Fruit fly (Drosophila melanogaster) whole organism, embryonic: Measurements from ENCODE around the gene CG33108.

Source experiments
- ATbp ChIP-seq: fragments of 200-800 bp; sonication (Bioruptor generic); optimal IDR thresholded peaks from 2 replicates; lab custom pipeline; 2017; ENCODE audit warnings: missing biosample characterization, mild to moderate bottlenecking, missing genetic modification characterization, missing genetic modification reagents
- Ada2b ChIP-seq: fragments of 200-800 bp; sonication (Bioruptor generic); IDR thresholded peaks from 2 replicates; pipeline ENCODE4 v1.3.6; 2022; ENCODE audit warnings: missing biosample characterization, missing genetic modification characterization
- Bdp1 ChIP-seq: fragments of 200-800 bp; sonication (Bioruptor generic); optimal IDR thresholded peaks from 3 replicates; lab custom pipeline; 2016; ENCODE audit warnings: missing biosample characterization, missing genetic modification characterization
- CG12219 ChIP-seq: fragments of 200-800 bp; sonication (Bioruptor generic); optimal IDR thresholded peaks from 3 replicates; lab custom pipeline; 2018; ENCODE audit warnings: missing biosample characterization, mild to moderate bottlenecking, missing genetic modification characterization
- CG12391 ChIP-seq: fragments of 200-800 bp; sonication (Bioruptor generic); optimal IDR thresholded peaks from 3 replicates; lab custom pipeline; 2018; ENCODE audit warnings: missing biosample characterization, mild to moderate bottlenecking, missing genetic modification characterization, moderate library complexity
- CG13624 ChIP-seq: fragments of 200-800 bp; sonication (Bioruptor generic); optimal IDR thresholded peaks from 2 replicates; lab custom pipeline; 2016; ENCODE audit warnings: missing biosample characterization, missing genetic modification characterization
- CG13894 ChIP-seq: fragments of 200-800 bp; sonication (Bioruptor generic); optimal IDR thresholded peaks from 3 replicates; lab custom pipeline; 2018; ENCODE audit warnings: missing biosample characterization, mild to moderate bottlenecking, missing genetic modification characterization, moderate library complexity
- CG1529 ChIP-seq: fragments of 200-800 bp; sonication (Bioruptor generic); optimal IDR thresholded peaks from 3 replicates; lab custom pipeline; 2018; ENCODE audit warnings: missing biosample characterization, missing genetic modification characterization
- CG17568 ChIP-seq: fragments of 200-800 bp; sonication (Bioruptor generic); optimal IDR thresholded peaks from 2 replicates; lab custom pipeline; 2018; ENCODE audit warnings: missing biosample characterization, mild to moderate bottlenecking, missing genetic modification characterization, moderate library complexity
- CG18011 ChIP-seq: fragments of 200-800 bp; sonication (Bioruptor generic); optimal IDR thresholded peaks from 2 replicates; lab custom pipeline; 2017; ENCODE audit warnings: missing biosample characterization, missing genetic modification characterization, mild to moderate bottlenecking, moderate library complexity, missing genotype
- CG2129 ChIP-seq: fragments of 200-800 bp; sonication (Bioruptor generic); IDR thresholded peaks from 2 replicates; pipeline ENCODE4 v1.3.6; 2022; ENCODE audit warnings: missing biosample characterization, missing genetic modification characterization; ENCODE audit not compliant: partially characterized antibody
- CG2202 ChIP-seq: fragments of 200-800 bp; sonication (Bioruptor generic); optimal IDR thresholded peaks from 2 replicates; lab custom pipeline; 2018; ENCODE audit warnings: missing biosample characterization, mild to moderate bottlenecking, missing genetic modification characterization
- CG2712 ChIP-seq: fragments of 200-800 bp; optimal IDR thresholded peaks from 3 replicates; lab custom pipeline; 2019; ENCODE audit warnings: missing biosample characterization, mild to moderate bottlenecking, missing genetic modification characterization, moderate library complexity
- CG31365 ChIP-seq: fragments of 200-800 bp; sonication (Bioruptor generic); optimal IDR thresholded peaks from 2 replicates; lab custom pipeline; 2018; ENCODE audit warnings: missing biosample characterization, mild to moderate bottlenecking, missing genetic modification characterization
- CG31441 ChIP-seq: fragments of 200-800 bp; sonication (Bioruptor generic); IDR thresholded peaks from 2 replicates; pipeline ENCODE4 v1.3.6; 2022; ENCODE audit warnings: missing biosample characterization, missing genetic modification characterization
- CG3838 ChIP-seq: fragments of 200-800 bp; sonication (Bioruptor generic); optimal IDR thresholded peaks from 3 replicates; lab custom pipeline; 2016; ENCODE audit warnings: missing biosample characterization, missing genetic modification characterization
- CG42726 ChIP-seq: fragments of 200-800 bp; sonication (Bioruptor generic); IDR thresholded peaks from 2 replicates; pipeline ENCODE4 v1.3.6; 2022; ENCODE audit warnings: missing biosample characterization, missing genetic modification characterization; ENCODE audit not compliant: partially characterized antibody
- CG4328 ChIP-seq: fragments of 200-800 bp; sonication (Bioruptor generic); optimal IDR thresholded peaks from 3 replicates; lab custom pipeline; 2017; ENCODE audit warnings: missing biosample characterization, missing genetic modification reagents, missing genetic modification characterization
- CG5245 ChIP-seq: fragments of 200-800 bp; sonication (Bioruptor generic); optimal IDR thresholded peaks from 3 replicates; lab custom pipeline; 2016; ENCODE audit warnings: missing biosample characterization, missing genetic modification characterization
- CG6689 ChIP-seq: fragments of 200-800 bp; sonication (Bioruptor generic); IDR thresholded peaks from 2 replicates; pipeline ENCODE4 v1.3.6; 2022; ENCODE audit warnings: missing biosample characterization, missing genetic modification characterization
- CG7556 ChIP-seq: fragments of 200-800 bp; sonication (Bioruptor generic); optimal IDR thresholded peaks from 2 replicates; lab custom pipeline; 2017; ENCODE audit warnings: missing biosample characterization, mild to moderate bottlenecking, missing genetic modification characterization
- CG7745 ChIP-seq: fragments of 200-800 bp; sonication (Bioruptor generic); optimal IDR thresholded peaks from 2 replicates; lab custom pipeline; 2018; ENCODE audit warnings: missing biosample characterization, mild to moderate bottlenecking, missing genetic modification characterization, moderate library complexity
- CG7786 ChIP-seq: fragments of 200-800 bp; sonication (Bioruptor generic); optimal IDR thresholded peaks from 2 replicates; lab custom pipeline; 2016; ENCODE audit warnings: missing biosample characterization, missing genetic modification characterization
- CG7839 ChIP-seq: fragments of 200-800 bp; sonication (Bioruptor generic); optimal IDR thresholded peaks from 3 replicates; lab custom pipeline; 2018; ENCODE audit warnings: missing biosample characterization, mild to moderate bottlenecking, missing genetic modification characterization, moderate library complexity
- CG8281 ChIP-seq: fragments of 200-800 bp; sonication (Bioruptor generic); optimal IDR thresholded peaks from 2 replicates; lab custom pipeline; 2018; ENCODE audit warnings: missing biosample characterization, mild to moderate bottlenecking, missing genetic modification characterization, moderate library complexity
- CG8944 ChIP-seq: fragments of 200-800 bp; sonication (Bioruptor generic); optimal IDR thresholded peaks from 3 replicates; lab custom pipeline; 2016; ENCODE audit warnings: missing biosample characterization, missing genetic modification characterization
- D19B ChIP-seq: fragments of 200-800 bp; sonication (Bioruptor generic); optimal IDR thresholded peaks from 2 replicates; lab custom pipeline; 2017; ENCODE audit warnings: missing biosample characterization, mild to moderate bottlenecking, missing genetic modification characterization
- Dll ChIP-seq: fragments of 200-800 bp; sonication (Bioruptor generic); IDR thresholded peaks from 4 replicates; pipeline ENCODE4 v1.3.6; 2022; ENCODE audit warnings: missing biosample characterization, missing genetic modification characterization; ENCODE audit not compliant: partially characterized antibody
- Doc2 ChIP-seq: fragments of 200-800 bp; sonication (Bioruptor generic); IDR thresholded peaks from 2 replicates; pipeline ENCODE4 v1.3.6; 2022; ENCODE audit warnings: missing biosample characterization, missing genetic modification characterization
- Ets97D ChIP-seq: fragments of 200-800 bp; sonication (Bioruptor generic); optimal IDR thresholded peaks from 3 replicates; lab custom pipeline; 2016; ENCODE audit warnings: missing biosample characterization, missing genetic modification characterization
- NFAT ChIP-seq: fragments of 200-800 bp; sonication (Bioruptor generic); IDR thresholded peaks from 2 replicates; pipeline ENCODE4 v1.3.6; 2022; ENCODE audit warnings: missing biosample characterization, missing genetic modification characterization
- Oaz ChIP-seq: fragments of 200-800 bp; sonication (Bioruptor generic); IDR thresholded peaks from 2 replicates; pipeline ENCODE4 v1.3.6; 2022; ENCODE audit warnings: missing biosample characterization, missing genetic modification characterization
- Optix ChIP-seq: fragments of 200-800 bp; sonication (Bioruptor generic); IDR thresholded peaks from 3 replicates; pipeline ENCODE4 v1.3.6; 2022; ENCODE audit warnings: missing biosample characterization, missing genetic modification characterization
- Rfx ChIP-seq: fragments of 200-800 bp; sonication (Bioruptor generic); IDR thresholded peaks from 2 replicates; pipeline ENCODE4 v1.3.6; 2022; ENCODE audit warnings: missing biosample characterization, missing genetic modification characterization
- Sry-δ ChIP-seq: fragments of 200-800 bp; sonication (Bioruptor generic); optimal IDR thresholded peaks from 2 replicates; lab custom pipeline; 2016; ENCODE audit warnings: missing biosample characterization, missing genetic modification characterization
- croc ChIP-seq: fragments of 200-800 bp; sonication (Bioruptor generic); conservative IDR thresholded peaks from 3 replicates; pipeline ENCODE4 v1.3.6; 2022; ENCODE audit warnings: missing biosample characterization, missing genetic modification characterization
- crol ChIP-seq: fragments of 200-800 bp; sonication (Bioruptor generic); IDR thresholded peaks from 2 replicates; pipeline ENCODE4 v1.3.6; 2022; ENCODE audit warnings: missing biosample characterization, missing genetic modification characterization
- da ChIP-seq: fragments of 200-800 bp; sonication (Bioruptor generic); optimal IDR thresholded peaks from 2 replicates; lab custom pipeline; 2016; ENCODE audit warnings: missing biosample characterization, missing genetic modification characterization
- dati ChIP-seq: fragments of 200-800 bp; sonication (Bioruptor generic); IDR thresholded peaks from 2 replicates; pipeline ENCODE4 v1.3.6; 2022; ENCODE audit warnings: missing biosample characterization, missing genetic modification characterization
- dm ChIP-seq: fragments of 200-800 bp; sonication (Bioruptor generic); optimal IDR thresholded peaks from 3 replicates; lab custom pipeline; 2016; ENCODE audit warnings: missing biosample characterization, missing genetic modification characterization
- jumu ChIP-seq: fragments of 200-800 bp; sonication (Bioruptor generic); optimal IDR thresholded peaks from 3 replicates; lab custom pipeline; 2016; ENCODE audit warnings: missing biosample characterization, missing genetic modification characterization
- klu ChIP-seq: fragments of 200-800 bp; sonication (Bioruptor generic); IDR thresholded peaks from 2 replicates; pipeline ENCODE4 v1.3.6; 2022; ENCODE audit warnings: missing biosample characterization, missing genetic modification characterization
- mam ChIP-seq: fragments of 200-800 bp; sonication (Bioruptor generic); optimal IDR thresholded peaks from 3 replicates; lab custom pipeline; 2016; ENCODE audit warnings: missing biosample characterization, missing genetic modification characterization
- pan ChIP-seq, 4 experiments: fragments of >200 bp in 3 of 4; fragments of 200-800 bp in 1 of 4; sonication (Bioruptor generic) in 1 of 4; optimal IDR thresholded peaks in 3 of 4; IDR thresholded peaks in 1 of 4; 2 replicates each; pipeline versions ENCODE4 v1.3.6 to Lab custom; 2017 to 2022; ENCODE audit warnings: missing biosample characterization in 2 of 4, missing genetic modification characterization in 2 of 4, mixed read lengths in 1 of 4
- salm ChIP-seq: fragments of 200-800 bp; sonication (Bioruptor generic); optimal IDR thresholded peaks from 2 replicates; lab custom pipeline; 2018; ENCODE audit warnings: missing biosample characterization, mild to moderate bottlenecking, missing genetic modification characterization
- sd ChIP-seq: fragments of 200-800 bp; sonication (Bioruptor generic); optimal IDR thresholded peaks from 3 replicates; lab custom pipeline; 2018; ENCODE audit warnings: missing biosample characterization, mild to moderate bottlenecking, missing genetic modification characterization, moderate library complexity
- slou ChIP-seq: fragments of 200-800 bp; sonication (Bioruptor generic); optimal IDR thresholded peaks from 3 replicates; lab custom pipeline; 2016; ENCODE audit warnings: missing biosample characterization, missing genetic modification characterization
- stwl ChIP-seq: fragments of 200-800 bp; sonication (Bioruptor generic); optimal IDR thresholded peaks from 3 replicates; lab custom pipeline; 2018; ENCODE audit warnings: missing biosample characterization, mild to moderate bottlenecking, missing genetic modification characterization, moderate library complexity
- tgo ChIP-seq: fragments of 200-800 bp; sonication (Bioruptor generic); IDR thresholded peaks from 3 replicates; pipeline ENCODE4 v1.3.6; 2022; ENCODE audit warnings: missing biosample characterization, missing genetic modification characterization
- ttk ChIP-seq: fragments of 200-800 bp; sonication (Bioruptor generic); IDR thresholded peaks from 2 replicates; pipeline ENCODE4 v2.1.2; 2022; ENCODE audit warnings: missing biosample characterization, missing genetic modification characterization

The CG33108 gene

DNA sequence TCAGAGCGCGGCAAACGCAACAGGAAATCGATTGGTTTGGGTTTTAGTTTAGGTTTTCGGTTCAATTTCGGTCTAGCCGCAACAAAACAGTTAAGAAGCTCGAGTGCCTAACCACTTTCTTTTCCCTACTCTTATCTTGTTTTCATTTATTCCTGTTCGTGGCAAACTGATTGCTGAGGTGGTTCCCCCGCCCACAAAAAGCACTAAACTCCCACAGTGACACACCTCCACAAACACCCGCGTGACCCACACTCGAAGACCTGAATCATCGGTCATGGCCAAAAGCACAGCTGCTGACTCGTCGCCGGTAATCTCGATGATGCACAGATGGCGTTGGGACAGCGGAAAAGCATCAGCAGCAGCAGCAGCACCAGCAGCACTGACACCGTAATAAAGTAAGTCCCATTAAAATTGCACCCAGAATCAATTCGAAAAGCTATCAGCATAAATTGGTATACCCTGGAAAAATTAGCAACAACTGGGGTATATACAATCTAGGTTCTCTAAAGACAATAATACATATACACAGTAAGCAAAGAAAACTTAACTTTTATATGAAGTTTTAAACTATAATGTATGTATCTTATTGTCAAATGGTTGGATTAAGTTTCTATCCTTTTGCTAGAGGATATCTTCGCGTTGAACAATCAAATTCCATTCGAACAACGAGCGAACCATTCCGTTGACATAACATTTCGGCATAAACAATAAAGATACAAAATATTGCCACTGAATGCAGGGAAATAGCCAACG is 30.4 kb downstream of the CG33108 start (continued):
- TF ChIP-seq CG7745 (tag; lab: Kevin White, UChicago): no peak
- no peak for TF ChIP-seq Bdp1 (GFP tag; lab: Kevin White, UChicago)
- no peak for TF ChIP-seq croc (GFP tag; lab: Robert Waterston, UW)
- TF ChIP-seq CG4328 (GFP tag; lab: Kevin White, UChicago): no peak
- TF ChIP-seq CG5245 (GFP tag; lab: Kevin White, UChicago): no peak
- no peak for TF ChIP-seq CG1529 (GFP tag; lab: Kevin White, UChicago)
- no peak for TF ChIP-seq salm (tag; lab: Kevin White, UChicago)
- no peak for TF ChIP-seq da
- no peak for TF ChIP-seq CG18011 (GFP tag; lab: Kevin White, UChicago)
- TF ChIP-seq CG8281 (tag; lab: Kevin White, UChicago): no peak
- no peak for TF ChIP-seq jumu (GFP tag; lab: Kevin White, UChicago)
- TF ChIP-seq ttk (GFP tag; lab: Robert Waterston, UW): peak; percentile 21; the same call in 1 of the 2 replicates
- no peak for TF ChIP-seq Doc2 (GFP tag; lab: Robert Waterston, UW)
- TF ChIP-seq stwl: no peak
- no peak for TF ChIP-seq dm (GFP tag; lab: Kevin White, UChicago)
- peak; percentile 11 for TF ChIP-seq mam (GFP tag; lab: Kevin White, UChicago)
- TF ChIP-seq sd (tag; lab: Kevin White, UChicago): no peak
- peak; percentile 65 for TF ChIP-seq CG2712 (tag; lab: Kevin White, UChicago)
- TF ChIP-seq CG31365 (tag; lab: Kevin White, UChicago): no peak
- TF ChIP-seq Dll (GFP tag; lab: Robert Waterston, UW): no peak
- TF ChIP-seq D19B (GFP tag; lab: Kevin White, UChicago): peak; percentile 55
- peak; percentile 51 for TF ChIP-seq CG31441 (GFP tag; lab: Robert Waterston, UW)
- no peak for TF ChIP-seq Ets97D (GFP tag; lab: Kevin White, UChicago)
- peak; percentile 13 for TF ChIP-seq CG12219 (GFP tag; lab: Kevin White, UChicago)
- no peak for TF ChIP-seq CG3838 (GFP tag; lab: Kevin White, UChicago)
- no peak for TF ChIP-seq CG2129 (GFP tag; lab: Robert Waterston, UW)
- TF ChIP-seq CG8944 (GFP tag; lab: Kevin White, UChicago): no peak
- no peak for TF ChIP-seq CG2202 (tag; lab: Kevin White, UChicago)
- TF ChIP-seq NFAT: no peak
- peak; percentile 23 for TF ChIP-seq CG7786 (GFP tag; lab: Kevin White, UChicago)
- no peak for TF ChIP-seq Oaz (GFP tag; lab: Robert Waterston, UW)
- TF ChIP-seq CG42726 (GFP tag; lab: Robert Waterston, UW): no peak
- no peak for TF ChIP-seq crol (GFP tag; lab: Robert Waterston, UW)
- TF ChIP-seq CG13624 (GFP tag; lab: Kevin White, UChicago): peak; percentile 21
- no peak for TF ChIP-seq CG17568 (GFP tag; lab: Kevin White, UChicago)
- peak; percentile 54 for TF ChIP-seq Rfx
- no peak for TF ChIP-seq pan (optimal IDR thresholded peaks at IDR 0.05; lab: Kevin White, UChicago)
- peak in 1 of 2 experiments; percentile 62 for TF ChIP-seq pan (GFP tag; optimal IDR thresholded peaks at IDR 0.05 in 1 of 2, IDR thresholded peaks at IDR 0.05 in 1 of 2)
- no peak for TF ChIP-seq CG7556 (GFP tag; lab: Kevin White, UChicago)
- TF ChIP-seq Ada2b (GFP tag; lab: Robert Waterston, UW): peak; percentile 43; the same call in 1 of the 2 replicates
- peak; percentile 58 for TF ChIP-seq CG12391 (tag; lab: Kevin White, UChicago)
- no peak for TF ChIP-seq klu (GFP tag; lab: Robert Waterston, UW)
- TF ChIP-seq Optix (GFP tag; lab: Robert Waterston, UW): no peak
- no peak for TF ChIP-seq CG6689 (GFP tag; lab: Robert Waterston, UW)
- no peak for TF ChIP-seq CG13894 (tag; lab: Kevin White, UChicago)
- no peak for TF ChIP-seq slou
- TF ChIP-seq Sry-δ: no peak
- TF ChIP-seq ATbp (GFP tag; lab: Kevin White, UChicago): peak; percentile 7
- peak; percentile 54 for TF ChIP-seq tgo (GFP tag; lab: Robert Waterston, UW)
- no peak for TF ChIP-seq dati
- TF ChIP-seq CG7839: peak; percentile 69
